Worm (Caenorhabditis elegans) whole organism, L2 larva: ENCODE measurements around the gene ekl-6.

Source experiments
- C34F6.9 ChIP-seq: fragments of 150-350 bp; optimal IDR thresholded peaks from 2 replicates; lab custom pipeline; 2014; ENCODE audit warnings: missing biosample characterization, missing genetic modification characterization
- F13H6.1 ChIP-seq: sonication (generic microtip); optimal IDR thresholded peaks from 2 replicates; lab custom pipeline; 2016; ENCODE audit warnings: missing genetic modification characterization, missing compliant biosample characterization
- R02D3.7 ChIP-seq: fragments of 150-350 bp; optimal IDR thresholded peaks from 2 replicates; lab custom pipeline; 2014; ENCODE audit warnings: missing biosample characterization, missing genetic modification characterization
- ZK546.5 ChIP-seq: sonication (generic microtip); optimal IDR thresholded peaks from 2 replicates; lab custom pipeline; 2017; ENCODE audit warnings: missing biosample characterization, missing genetic modification characterization
- alr-1 ChIP-seq: fragments of 150-350 bp; optimal IDR thresholded peaks from 2 replicates; lab custom pipeline; 2014; ENCODE audit warnings: missing biosample characterization, missing genetic modification characterization
- aly-2 ChIP-seq: fragments of 150-350 bp; optimal IDR thresholded peaks from 2 replicates; lab custom pipeline; 2014; ENCODE audit warnings: missing biosample characterization, missing genetic modification characterization
- ama-1 ChIP-seq: fragments of 150-350 bp; optimal IDR thresholded peaks from 2 replicates; lab custom pipeline; 2018; ENCODE audit warnings: inconsistent platforms
- ceh-82 ChIP-seq: fragments of 150-350 bp; optimal IDR thresholded peaks from 2 replicates; lab custom pipeline; 2014; ENCODE audit warnings: missing biosample characterization, missing genetic modification characterization
- elt-1 ChIP-seq: fragments of 150-350 bp; optimal IDR thresholded peaks from 2 replicates; lab custom pipeline; 2014; ENCODE audit warnings: missing biosample characterization, missing genetic modification characterization
- elt-3 ChIP-seq: sonication (generic microtip); optimal IDR thresholded peaks from 2 replicates; lab custom pipeline; 2017; ENCODE audit warnings: missing biosample characterization, missing genetic modification characterization
- fos-1 ChIP-seq: fragments of 150-350 bp; optimal IDR thresholded peaks from 2 replicates; lab custom pipeline; 2014; ENCODE audit warnings: missing biosample characterization, missing genetic modification characterization
- gmeb-1 ChIP-seq: fragments of 150-350 bp; optimal IDR thresholded peaks from 2 replicates; lab custom pipeline; 2014; ENCODE audit warnings: missing biosample characterization, missing genetic modification characterization
- lin-11 ChIP-seq: fragments of 150-350 bp; sonication (generic microtip); optimal IDR thresholded peaks from 2 replicates; lab custom pipeline; 2014; ENCODE audit warnings: missing biosample characterization, missing genetic modification characterization, inconsistent platforms, mixed read lengths
- lin-13 ChIP-seq: fragments of 150-350 bp; optimal IDR thresholded peaks from 2 replicates; lab custom pipeline; 2014; ENCODE audit warnings: missing biosample characterization, missing genetic modification reagents, missing genetic modification characterization
- lsy-2 ChIP-seq, 2 experiments: fragments of 150-350 bp in 1 of 2; sonication (generic microtip) in 1 of 2; optimal IDR thresholded peaks; 2 replicates each; lab custom pipeline; 2014 to 2017; ENCODE audit warnings: missing biosample characterization in 2 of 2, missing genetic modification characterization in 2 of 2
- mab-5 ChIP-seq: fragments of 150-350 bp; optimal IDR thresholded peaks from 2 replicates; lab custom pipeline; 2014; ENCODE audit warnings: missing biosample characterization, missing genetic modification characterization
- mbf-1 ChIP-seq: sonication (generic microtip); optimal IDR thresholded peaks from 2 replicates; lab custom pipeline; 2017; ENCODE audit warnings: missing biosample characterization, missing genetic modification characterization
- mdl-1 ChIP-seq, 2 experiments: fragments of 150-350 bp in 1 of 2; sonication (generic microtip) in 1 of 2; optimal IDR thresholded peaks; 2 replicates each; lab custom pipeline; 2017; ENCODE audit warnings: missing biosample characterization in 2 of 2, missing genetic modification characterization in 2 of 2
- nhr-12 ChIP-seq: fragments of 150-350 bp; optimal IDR thresholded peaks from 2 replicates; lab custom pipeline; 2014; ENCODE audit warnings: missing biosample characterization, missing genetic modification characterization
- nhr-21 ChIP-seq: fragments of 150-350 bp; optimal IDR thresholded peaks from 2 replicates; lab custom pipeline; 2014; ENCODE audit warnings: missing biosample characterization, missing genetic modification characterization
- nhr-23 ChIP-seq: fragments of 150-350 bp; optimal IDR thresholded peaks from 2 replicates; lab custom pipeline; 2014; ENCODE audit warnings: missing biosample characterization, missing genetic modification reagents, missing genetic modification characterization
- nhr-237 ChIP-seq: fragments of 150-350 bp; optimal IDR thresholded peaks from 2 replicates; lab custom pipeline; 2014; ENCODE audit warnings: missing biosample characterization, missing genetic modification characterization
- nhr-25 ChIP-seq: fragments of 150-350 bp; sonication (generic microtip); optimal IDR thresholded peaks from 3 replicates; lab custom pipeline; 2014; ENCODE audit warnings: missing biosample characterization, missing genetic modification characterization
- nhr-6 ChIP-seq: fragments of 150-350 bp; optimal IDR thresholded peaks from 2 replicates; lab custom pipeline; 2014; ENCODE audit warnings: missing biosample characterization, missing genetic modification characterization
- peb-1 ChIP-seq: fragments of 150-350 bp; optimal IDR thresholded peaks from 2 replicates; lab custom pipeline; 2014; ENCODE audit warnings: missing biosample characterization, missing genetic modification characterization
- sem-4 ChIP-seq: fragments of 150-350 bp; optimal IDR thresholded peaks from 2 replicates; lab custom pipeline; 2014; ENCODE audit warnings: missing biosample characterization, missing genetic modification reagents, missing genetic modification characterization
- skn-1 ChIP-seq: sonication (generic microtip); optimal IDR thresholded peaks from 2 replicates; lab custom pipeline; 2017; ENCODE audit warnings: missing biosample characterization, missing genetic modification characterization
- sma-9 ChIP-seq, 2 experiments: fragments of 150-350 bp in 1 of 2; sonication (generic microtip) in 1 of 2; optimal IDR thresholded peaks; 2 replicates each; lab custom pipeline; 2014 to 2016; ENCODE audit warnings: missing genetic modification characterization in 2 of 2, mild to moderate bottlenecking in 1 of 2, missing biosample characterization in 1 of 2, missing compliant biosample characterization in 1 of 2, missing genetic modification reagents in 1 of 2, moderate library complexity in 1 of 2
- snpc-4 ChIP-seq: fragments of 150-350 bp; optimal IDR thresholded peaks from 2 replicates; lab custom pipeline; 2014; ENCODE audit warnings: missing biosample characterization, missing genetic modification characterization
- unc-39 ChIP-seq: fragments of 150-350 bp; optimal IDR thresholded peaks from 2 replicates; lab custom pipeline; 2014; ENCODE audit warnings: missing biosample characterization, missing genetic modification characterization
- unc-55 ChIP-seq: fragments of 150-350 bp; sonication (generic microtip); optimal IDR thresholded peaks from 3 replicates; lab custom pipeline; 2014; ENCODE audit warnings: missing biosample characterization, missing genetic modification reagents, missing genetic modification characterization
- unc-62 ChIP-seq: fragments of 150-350 bp; optimal IDR thresholded peaks from 2 replicates; lab custom pipeline; 2014; ENCODE audit warnings: missing biosample characterization, missing genetic modification reagents, missing genetic modification characterization
- zag-1 ChIP-seq: fragments of 150-350 bp; optimal IDR thresholded peaks from 2 replicates; lab custom pipeline; 2014; ENCODE audit warnings: missing biosample characterization, missing genetic modification characterization
- ztf-1 ChIP-seq: fragments of 200-800 bp; sonication (Bioruptor generic); conservative IDR thresholded peaks from 2 replicates; pipeline ENCODE4 v1.3.6; 2022; ENCODE audit warnings: missing genetic modification characterization, missing compliant biosample characterization
- ztf-4 ChIP-seq: fragments of 150-350 bp; optimal IDR thresholded peaks from 2 replicates; lab custom pipeline; 2014; ENCODE audit warnings: missing biosample characterization, missing genetic modification characterization

Gene ekl-6

ce11 chrIII:10097981-10098380 is 33.8 kb downstream of the ekl-6 start, which contains the start of gene spop-1:
Gene spop-1 (minus strand): TSS chrIII:10098081.
- TF ChIP-seq unc-39, result no peak
- TF ChIP-seq mdl-1 (tag; optimal IDR thresholded peaks at IDR 0.05; lab: Kevin White, UChicago), result no peak
- TF ChIP-seq mab-5 (tag; lab: Kevin White, UChicago), result no peak
- TF ChIP-seq zag-1 (tag; lab: Kevin White, UChicago), result no peak
- no peak for TF ChIP-seq lsy-2 (tag; optimal IDR thresholded peaks at IDR 0.05; lab: Kevin White, UChicago)
- TF ChIP-seq nhr-6 (tag; lab: Kevin White, UChicago), result no peak
- no peak for TF ChIP-seq peb-1 (tag; lab: Kevin White, UChicago)
- TF ChIP-seq snpc-4 (tag; lab: Kevin White, UChicago), result no peak
- TF ChIP-seq ztf-4 (tag; lab: Kevin White, UChicago), result no peak
- no peak for TF ChIP-seq sem-4
- no peak for TF ChIP-seq R02D3.7 (tag; lab: Kevin White, UChicago)
- TF ChIP-seq fos-1 (tag; lab: Kevin White, UChicago), result no peak
- TF ChIP-seq sma-9 (GFP tag; optimal IDR thresholded peaks at IDR 0.05; lab: Kevin White, UChicago), result no peak
- no peak for TF ChIP-seq sma-9 (tag; optimal IDR thresholded peaks at IDR 0.05; lab: Kevin White, UChicago)
- no peak for TF ChIP-seq nhr-23 (tag; lab: Kevin White, UChicago)
- no peak for TF ChIP-seq nhr-25 (tag; lab: Kevin White, UChicago)
- TF ChIP-seq gmeb-1, result no peak
- TF ChIP-seq ama-1 (lab: Kevin White, UChicago), result no peak
- TF ChIP-seq unc-62 (GFP tag; lab: Kevin White, UChicago), result no peak
- TF ChIP-seq nhr-12 (tag; lab: Kevin White, UChicago), result no peak

DNA sequence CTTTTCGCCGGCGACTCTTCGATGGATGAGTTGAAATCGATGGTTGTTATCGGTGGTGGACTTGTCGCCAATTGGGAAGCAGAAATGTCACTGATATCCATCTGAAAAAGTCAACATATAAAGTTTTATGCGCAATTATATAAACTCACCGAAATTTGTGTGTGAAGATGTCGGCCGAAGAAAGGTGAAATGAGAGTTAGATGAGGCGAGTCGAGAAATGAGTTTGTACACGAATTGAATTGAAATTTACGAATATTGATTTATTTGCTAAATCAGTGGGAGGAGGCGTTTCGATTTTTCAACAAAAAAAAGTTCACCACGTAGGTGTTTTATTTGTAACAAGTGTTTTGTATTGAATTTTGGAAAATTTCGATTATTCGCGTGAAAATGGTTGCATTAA is 37.1 kb downstream of the ekl-6 start, which contains the start of gene kel-10:
Gene kel-10 (minus strand): TSS at position 101 of the 400 bp plus-strand sequence.
- no peak for TF ChIP-seq gmeb-1

ce11 chrIII:10106390-10106789 is 42.2 kb downstream of the ekl-6 start, which contains the start of gene srt-55:
Gene srt-55 (minus strand): TSS chrIII:10106490.
- TF ChIP-seq ceh-82, result no peak
- no peak for TF ChIP-seq mbf-1 (tag; lab: Kevin White, UChicago)
- no peak for TF ChIP-seq lin-11 (tag; lab: Kevin White, UChicago)
- TF ChIP-seq nhr-6 (tag; lab: Kevin White, UChicago), result no peak
- TF ChIP-seq elt-1 (tag; lab: Kevin White, UChicago), result no peak
- TF ChIP-seq mdl-1 (tag; optimal IDR thresholded peaks at IDR 0.05; lab: Kevin White, UChicago), result no peak
- TF ChIP-seq ZK546.5, result no peak
- no peak for TF ChIP-seq R02D3.7 (tag; lab: Kevin White, UChicago)

ce11 chrIII:10108995-10109394 is 44.8 kb downstream of the ekl-6 start, which contains the start of gene T16H12.9:
Gene T16H12.9 (plus strand): TSS chrIII:10109295.
- no peak for TF ChIP-seq nhr-23 (tag; lab: Kevin White, UChicago)
- TF ChIP-seq lsy-2 (tag; optimal IDR thresholded peaks at IDR 0.05; lab: Kevin White, UChicago), result no peak
- TF ChIP-seq nhr-6 (tag; lab: Kevin White, UChicago), result no peak
- TF ChIP-seq peb-1 (tag; lab: Kevin White, UChicago), result no peak
- TF ChIP-seq elt-3 (tag; lab: Kevin White, UChicago), result no peak
- no peak for TF ChIP-seq mab-5 (tag; lab: Kevin White, UChicago)
- no peak for TF ChIP-seq ama-1 (lab: Kevin White, UChicago)
- TF ChIP-seq nhr-237 (tag; lab: Kevin White, UChicago), result no peak
- TF ChIP-seq nhr-12 (tag; lab: Kevin White, UChicago), result no peak
- no peak for TF ChIP-seq lin-11 (tag; lab: Kevin White, UChicago)
- no peak for TF ChIP-seq nhr-21 (tag; lab: Kevin White, UChicago)
- TF ChIP-seq snpc-4 (tag; lab: Kevin White, UChicago), result no peak

ce11 chrIII:10112958-10113357 is 48.8 kb downstream of the ekl-6 start, which contains the start of gene vps-29:
Gene vps-29 (minus strand): TSS chrIII:10113058.
- TF ChIP-seq F13H6.1 (tag; lab: Kevin White, UChicago) (no peak), ztf-4 (tag; lab: Kevin White, UChicago) (no peak), nhr-25 (tag; lab: Kevin White, UChicago) (no peak), ZK546.5 (no peak), ama-1 (lab: Kevin White, UChicago) (no peak), lin-13 (GFP tag; lab: Kevin White, UChicago) (no peak), snpc-4 (tag; lab: Kevin White, UChicago) (no peak)
- TF ChIP-seq, all 48 proteins: peak for 0

- TF ChIP-seq R02D3.7 (tag; lab: Kevin White, UChicago) (peak; percentile 66), ztf-1 (no peak), unc-55 (GFP tag; lab: Kevin White, UChicago) (peak; percentile 54), C34F6.9 (tag; lab: Kevin White, UChicago) (peak; percentile 48), aly-2 (no peak), lsy-2 (tag; optimal IDR thresholded peaks at IDR 0.05; lab: Kevin White, UChicago) (peak in 1 of 2 experiments; percentile 58), skn-1 (tag; lab: Kevin White, UChicago) (no peak), nhr-25 (tag; lab: Kevin White, UChicago) (no peak), alr-1 (no peak), gmeb-1 (peak; percentile 60), unc-39 (no peak)
Observed at ce11 chrIII:10114662-10115061, 50.5 kb downstream of the ekl-6 start, which contains the start of the genes ZK1128.1 and mett-10. Gene ZK1128.1 (minus strand): TSS chrIII:10114760. Gene mett-10 (plus strand): TSS chrIII:10115036.
